Fruit fly (Drosophila melanogaster) whole organism, embryonic: ENCODE data around the gene CG17145.

Experiments used
- B-H1 ChIP-seq: fragments of 200-800 bp; sonication (Bioruptor generic); IDR thresholded peaks from 3 replicates; pipeline ENCODE4 v1.3.6; 2022; ENCODE audit warnings: missing biosample characterization, missing genetic modification characterization
- Blimp-1 ChIP-seq: fragments of 200-800 bp; sonication (Bioruptor generic); optimal IDR thresholded peaks from 3 replicates; lab custom pipeline; 2018; ENCODE audit warnings: missing biosample characterization, missing genetic modification characterization, mild to moderate bottlenecking, moderate library complexity, missing genetic modification reagents
- CG10654 ChIP-seq: fragments of 200-800 bp; sonication (Bioruptor generic); optimal IDR thresholded peaks from 2 replicates; lab custom pipeline; 2016; ENCODE audit warnings: missing biosample characterization, missing genetic modification characterization
- CG11560 ChIP-seq: fragments of 200-800 bp; sonication (Bioruptor generic); IDR thresholded peaks from 3 replicates; pipeline ENCODE4 v1.3.6; 2022; ENCODE audit warnings: missing biosample characterization, missing genetic modification characterization
- CG14050 ChIP-seq: fragments of 200-800 bp; sonication (Bioruptor generic); IDR thresholded peaks from 3 replicates; pipeline ENCODE4 v1.3.6; 2022; ENCODE audit warnings: missing biosample characterization, missing genetic modification characterization
- CG15011 ChIP-seq: fragments of 200-800 bp; sonication (Bioruptor generic); optimal IDR thresholded peaks from 3 replicates; lab custom pipeline; 2018; ENCODE audit warnings: missing biosample characterization, mild to moderate bottlenecking, missing genetic modification characterization
- CG1529 ChIP-seq: fragments of 200-800 bp; sonication (Bioruptor generic); optimal IDR thresholded peaks from 3 replicates; lab custom pipeline; 2018; ENCODE audit warnings: missing biosample characterization, missing genetic modification characterization
- CG17328 ChIP-seq: fragments of 200-800 bp; sonication (Bioruptor generic); IDR thresholded peaks from 2 replicates; pipeline ENCODE4 v1.3.6; 2022; ENCODE audit warnings: missing biosample characterization, missing genetic modification characterization
- CG2712 ChIP-seq: fragments of 200-800 bp; optimal IDR thresholded peaks from 3 replicates; lab custom pipeline; 2019; ENCODE audit warnings: missing biosample characterization, mild to moderate bottlenecking, missing genetic modification characterization, moderate library complexity
- CG2875 ChIP-seq: fragments of 200-800 bp; sonication (Bioruptor generic); optimal IDR thresholded peaks from 2 replicates; lab custom pipeline; 2017; ENCODE audit warnings: missing biosample characterization, mild to moderate bottlenecking, missing genetic modification characterization, missing genetic modification reagents
- CG3281 ChIP-seq: fragments of 200-800 bp; sonication (Bioruptor generic); optimal IDR thresholded peaks from 3 replicates; lab custom pipeline; 2017; ENCODE audit warnings: missing biosample characterization, mild to moderate bottlenecking, missing genetic modification characterization
- CG6272 ChIP-seq: fragments of 200-800 bp; sonication (Bioruptor generic); IDR thresholded peaks from 2 replicates; pipeline ENCODE4 v1.3.6; 2022; ENCODE audit warnings: missing biosample characterization, missing genetic modification characterization
- CG8281 ChIP-seq: fragments of 200-800 bp; sonication (Bioruptor generic); optimal IDR thresholded peaks from 2 replicates; lab custom pipeline; 2018; ENCODE audit warnings: missing biosample characterization, mild to moderate bottlenecking, missing genetic modification characterization, moderate library complexity
- CG8359 ChIP-seq: fragments of 200-800 bp; sonication (Bioruptor generic); optimal IDR thresholded peaks from 2 replicates; lab custom pipeline; 2017; ENCODE audit warnings: missing biosample characterization, mild to moderate bottlenecking, missing genetic modification characterization, borderline replicate concordance
- CG9215 ChIP-seq: fragments of 200-800 bp; sonication (Bioruptor generic); IDR thresholded peaks from 2 replicates; pipeline ENCODE4 v1.3.6; 2022; ENCODE audit warnings: missing biosample characterization, missing genetic modification characterization
- CG9932 ChIP-seq: fragments of 200-800 bp; sonication (Bioruptor generic); IDR thresholded peaks from 2 replicates; pipeline ENCODE4 v1.3.6; 2022; ENCODE audit warnings: missing biosample characterization, missing genetic modification characterization
- CTCF ChIP-seq: fragments of 200-800 bp; sonication (Bioruptor generic); optimal IDR thresholded peaks from 2 replicates; lab custom pipeline; 2017; ENCODE audit warnings: missing biosample characterization, mild to moderate bottlenecking, missing genetic modification characterization, moderate library complexity
- CoRest ChIP-seq: fragments of 200-800 bp; sonication (Bioruptor generic); optimal IDR thresholded peaks from 3 replicates; lab custom pipeline; 2018; ENCODE audit warnings: missing biosample characterization, mild to moderate bottlenecking, missing genetic modification characterization, moderate library complexity
- Dad ChIP-seq: fragments of 200-800 bp; sonication (Bioruptor generic); optimal IDR thresholded peaks from 3 replicates; lab custom pipeline; 2016; ENCODE audit warnings: missing biosample characterization, missing genetic modification characterization
- Deaf1 ChIP-seq: fragments of 200-800 bp; optimal IDR thresholded peaks from 3 replicates; lab custom pipeline; 2019; ENCODE audit warnings: missing biosample characterization, mild to moderate bottlenecking, missing genetic modification characterization, moderate library complexity
- Dip2 ChIP-seq: fragments of 200-800 bp; sonication (Bioruptor generic); IDR thresholded peaks from 2 replicates; pipeline ENCODE4 v1.3.6; 2022; ENCODE audit warnings: missing biosample characterization, missing genetic modification characterization
- Dip3 ChIP-seq: fragments of 200-800 bp; sonication (Bioruptor generic); optimal IDR thresholded peaks from 3 replicates; lab custom pipeline; 2016; ENCODE audit warnings: missing biosample characterization, missing genetic modification characterization
- Hand ChIP-seq: fragments of 200-800 bp; sonication (Bioruptor generic); optimal IDR thresholded peaks from 2 replicates; lab custom pipeline; 2017; ENCODE audit warnings: mild to moderate bottlenecking, missing biosample characterization, missing genetic modification reagents, missing genetic modification characterization
- Hsf ChIP-seq: fragments of 200-800 bp; sonication (Bioruptor generic); optimal IDR thresholded peaks from 3 replicates; lab custom pipeline; 2016; ENCODE audit warnings: missing biosample characterization, missing genetic modification characterization
- MBD-R2 ChIP-seq: fragments of 200-800 bp; sonication (Bioruptor generic); IDR thresholded peaks from 2 replicates; pipeline ENCODE4 v1.3.6; 2022; ENCODE audit warnings: missing biosample characterization, missing genetic modification characterization
- Oaz ChIP-seq: fragments of 200-800 bp; sonication (Bioruptor generic); IDR thresholded peaks from 2 replicates; pipeline ENCODE4 v1.3.6; 2022; ENCODE audit warnings: missing biosample characterization, missing genetic modification characterization
- Pdp1 ChIP-seq, 2 experiments: fragments of 200-800 bp; sonication (Bioruptor generic); optimal IDR thresholded peaks; 3 replicates each; lab custom pipeline; 2016; ENCODE audit warnings: missing biosample characterization in 2 of 2, missing genetic modification characterization in 2 of 2, mild to moderate bottlenecking in 1 of 2, moderate library complexity in 1 of 2
- Scr ChIP-seq: fragments of 200-800 bp; sonication (Bioruptor generic); IDR thresholded peaks from 2 replicates; pipeline ENCODE4 v1.3.6; 2022; ENCODE audit warnings: missing biosample characterization, missing genetic modification characterization; ENCODE audit not compliant: partially characterized antibody
- Trl ChIP-seq, 3 experiments: fragments of >200 bp in 2 of 3; fragments of 200-800 bp in 1 of 3; sonication (Bioruptor generic) in 1 of 3; optimal IDR thresholded peaks; 2 replicates in 1 of 3; 3 replicates in 2 of 3; lab custom pipeline; 2016 to 2017; ENCODE audit warnings: missing biosample characterization in 1 of 3, missing genetic modification characterization in 1 of 3
- ap ChIP-seq: fragments of 200-800 bp; sonication (Bioruptor generic); IDR thresholded peaks from 2 replicates; pipeline ENCODE4 v1.3.6; 2022; ENCODE audit warnings: missing biosample characterization, missing genetic modification characterization
- ara ChIP-seq: fragments of 200-800 bp; sonication (Bioruptor generic); IDR thresholded peaks from 2 replicates; pipeline ENCODE4 v1.3.6; 2022; ENCODE audit warnings: missing biosample characterization, missing genetic modification characterization
- cas ChIP-seq: fragments of 200-800 bp; sonication (Bioruptor generic); IDR thresholded peaks from 2 replicates; pipeline ENCODE4 v1.3.6; 2022; ENCODE audit warnings: missing biosample characterization, missing genetic modification characterization
- crp ChIP-seq, 2 experiments: fragments of 200-800 bp; sonication (Bioruptor generic); optimal IDR thresholded peaks; 2 replicates in 1 of 2; 3 replicates in 1 of 2; lab custom pipeline; 2017; ENCODE audit warnings: missing biosample characterization in 2 of 2, missing genetic modification characterization in 2 of 2, mild to moderate bottlenecking in 1 of 2, moderate library complexity in 1 of 2
- cwo ChIP-seq: fragments of 200-800 bp; sonication (Bioruptor generic); optimal IDR thresholded peaks from 3 replicates; lab custom pipeline; 2017; ENCODE audit warnings: missing biosample characterization, missing genetic modification characterization, mild to moderate bottlenecking, moderate library complexity, missing genetic modification reagents
- dmrt99B ChIP-seq: fragments of 200-800 bp; sonication (Bioruptor generic); optimal IDR thresholded peaks from 2 replicates; lab custom pipeline; 2018; ENCODE audit warnings: missing biosample characterization, mild to moderate bottlenecking, missing genetic modification characterization, moderate library complexity
- dpn ChIP-seq, 2 experiments: fragments of 200-800 bp; sonication (Bioruptor generic); optimal IDR thresholded peaks; 3 replicates each; lab custom pipeline; 2016; ENCODE audit warnings: missing biosample characterization in 2 of 2, missing genetic modification characterization in 2 of 2
- eve ChIP-seq, 2 experiments: fragments of >200 bp; optimal IDR thresholded peaks; 2 replicates each; lab custom pipeline; 2017; ENCODE audit warnings: missing biosample characterization in 2 of 2, missing genetic modification characterization in 2 of 2
- fru ChIP-seq: fragments of >200 bp; optimal IDR thresholded peaks from 2 replicates; lab custom pipeline; 2017
- fu2 ChIP-seq: fragments of 200-800 bp; sonication (Bioruptor generic); optimal IDR thresholded peaks from 2 replicates; lab custom pipeline; 2016; ENCODE audit warnings: missing biosample characterization, missing genetic modification characterization
- grn ChIP-seq: fragments of 200-800 bp; sonication (Bioruptor generic); optimal IDR thresholded peaks from 3 replicates; lab custom pipeline; 2017; ENCODE audit warnings: missing biosample characterization, missing genetic modification characterization
- ham ChIP-seq: fragments of 200-800 bp; sonication (Bioruptor generic); IDR thresholded peaks from 2 replicates; pipeline ENCODE4 v1.3.6; 2022; ENCODE audit warnings: missing biosample characterization, missing genetic modification characterization
- mld ChIP-seq: fragments of 200-800 bp; sonication (Bioruptor generic); IDR thresholded peaks from 3 replicates; pipeline ENCODE4 v1.3.6; 2022; ENCODE audit warnings: missing biosample characterization, missing genetic modification characterization; ENCODE audit not compliant: partially characterized antibody
- org-1 ChIP-seq: fragments of 200-800 bp; sonication (Bioruptor generic); optimal IDR thresholded peaks from 2 replicates; lab custom pipeline; 2017; ENCODE audit warnings: missing biosample characterization, missing genetic modification characterization
- p53 ChIP-seq: fragments of 200-800 bp; sonication (Bioruptor generic); optimal IDR thresholded peaks from 2 replicates; lab custom pipeline; 2016; ENCODE audit warnings: missing biosample characterization, missing genetic modification characterization
- pita ChIP-seq: fragments of 200-800 bp; sonication (Bioruptor generic); optimal IDR thresholded peaks from 2 replicates; lab custom pipeline; 2017; ENCODE audit warnings: missing biosample characterization, mild to moderate bottlenecking, missing genetic modification characterization
- pros ChIP-seq: fragments of 200-800 bp; sonication (Bioruptor generic); optimal IDR thresholded peaks from 3 replicates; lab custom pipeline; 2019; ENCODE audit warnings: missing biosample characterization, mild to moderate bottlenecking, missing genetic modification characterization, moderate library complexity
- sc ChIP-seq, 3 experiments: fragments of >200 bp in 2 of 3; fragments of 200-800 bp in 1 of 3; sonication (Bioruptor generic) in 1 of 3; optimal IDR thresholded peaks; 2 replicates in 2 of 3; 3 replicates in 1 of 3; lab custom pipeline; 2017; ENCODE audit warnings: mild to moderate bottlenecking in 1 of 3, missing biosample characterization in 1 of 3, missing genetic modification characterization in 1 of 3, missing genetic modification reagents in 1 of 3
- sim ChIP-seq: fragments of 200-800 bp; sonication (Bioruptor generic); IDR thresholded peaks from 2 replicates; pipeline ENCODE4 v1.3.6; 2022; ENCODE audit warnings: missing biosample characterization, missing genetic modification characterization
- slou ChIP-seq: fragments of 200-800 bp; sonication (Bioruptor generic); optimal IDR thresholded peaks from 3 replicates; lab custom pipeline; 2016; ENCODE audit warnings: missing biosample characterization, missing genetic modification characterization
- vvl ChIP-seq: fragments of 200-800 bp; sonication (Bioruptor generic); IDR thresholded peaks from 2 replicates; pipeline ENCODE4 v1.3.6; 2022; ENCODE audit warnings: missing biosample characterization, missing genetic modification characterization

Gene CG17145

dm6 chr3L:20185206-20185868 is 36.3 kb upstream of the CG17145 start (continued):
- TF ChIP-seq cas (GFP tag; lab: Robert Waterston, UW) (no peak), cwo (peak; percentile 48), CG14050 (GFP tag; lab: Robert Waterston, UW) (peak; percentile 32; the same call in 1 of the 3 replicates), Deaf1 (tag; lab: Kevin White, UChicago) (peak; percentile 98), CG8359 (GFP tag; lab: Kevin White, UChicago) (peak; percentile 26), CG9215 (GFP tag; lab: Robert Waterston, UW) (no peak; the same call in 1 of the 2 replicates), p53 (GFP tag; lab: Kevin White, UChicago) (no peak), CoRest (peak; percentile 64), Dad (GFP tag; lab: Kevin White, UChicago) (peak; percentile 4), Hand (peak; percentile 71), slou (GFP tag; lab: Kevin White, UChicago) (no peak), ham (GFP tag; lab: Robert Waterston, UW) (0 out of 2 replicates have a peak, but pooled peaks have one; percentile 28), mld (GFP tag; lab: Robert Waterston, UW) (no peak), sc (optimal IDR thresholded peaks at IDR 0.05; lab: Kevin White, UChicago) (no peak), sc (GFP tag; optimal IDR thresholded peaks at IDR 0.05; lab: Kevin White, UChicago) (peak; percentile 4), dpn (GFP tag; optimal IDR thresholded peaks at IDR 0.05; lab: Kevin White, UChicago) (peak; percentile 22 to 59), CG6272 (GFP tag; lab: Robert Waterston, UW) (no peak), CG9932 (GFP tag; lab: Robert Waterston, UW) (peak; percentile 61), crp (GFP tag; optimal IDR thresholded peaks at IDR 0.05; lab: Kevin White, UChicago) (peak in 1 of 2 experiments; percentile 12), fu2 (GFP tag; lab: Kevin White, UChicago) (peak; percentile 45), Hsf (GFP tag; lab: Kevin White, UChicago) (peak; percentile 71), pita (GFP tag; lab: Kevin White, UChicago) (no peak), Pdp1 (GFP tag; optimal IDR thresholded peaks at IDR 0.05; lab: Kevin White, UChicago) (peak in 1 of 2 experiments; percentile 32), CG15011 (GFP tag; lab: Kevin White, UChicago) (peak; percentile 22), Dip3 (GFP tag; lab: Kevin White, UChicago) (peak; percentile 63), pros (GFP tag; lab: Kevin White, UChicago) (no peak), CG2875 (peak; percentile 31), eve (GFP tag; optimal IDR thresholded peaks at IDR 0.05; lab: Kevin White, UChicago) (peak in 1 of 2 experiments; percentile 81), CG1529 (GFP tag; lab: Kevin White, UChicago) (no peak), org-1 (peak; percentile 59), dmrt99B (tag; lab: Kevin White, UChicago) (peak; percentile 53), ap (GFP tag; lab: Robert Waterston, UW) (no peak), B-H1 (GFP tag; lab: Robert Waterston, UW) (no peak)
- TF ChIP-seq, all 482 proteins: peak for 177

- no peak for TF ChIP-seq CG11560 (tag; lab: Robert Waterston, UW)
- no peak for TF ChIP-seq MBD-R2
- no peak for TF ChIP-seq sim
- no peak for TF ChIP-seq CG3281
- no peak for TF ChIP-seq Dip2 (GFP tag; lab: Robert Waterston, UW)
- no peak for TF ChIP-seq CG17328 (GFP tag; lab: Robert Waterston, UW)
- no peak for TF ChIP-seq CG8281 (tag; lab: Kevin White, UChicago)
- no peak for TF ChIP-seq ara (GFP tag; lab: Robert Waterston, UW)
- TF ChIP-seq vvl (GFP tag; lab: Robert Waterston, UW) = peak; percentile 9; the same call in 1 of the 2 replicates
- TF ChIP-seq Oaz (GFP tag; lab: Robert Waterston, UW) = no peak
- no peak for TF ChIP-seq Scr
- TF ChIP-seq fru = no peak
- peak; percentile 60 for TF ChIP-seq grn (GFP tag; lab: Kevin White, UChicago)
- TF ChIP-seq Trl (optimal IDR thresholded peaks at IDR 0.05; lab: Kevin White, UChicago) = peak; percentile 35 to 58
- TF ChIP-seq Trl (GFP tag; optimal IDR thresholded peaks at IDR 0.05; lab: Kevin White, UChicago) = no peak
- no peak for TF ChIP-seq CG10654 (GFP tag; lab: Kevin White, UChicago)
- no peak for TF ChIP-seq CG2712 (tag; lab: Kevin White, UChicago)
- peak; percentile 32 for TF ChIP-seq Blimp-1
- no peak for TF ChIP-seq CTCF (GFP tag; lab: Kevin White, UChicago)
Measured at dm6 chr3L:20185886-20186285, 35.7 kb upstream of the CG17145 start.
